Fruit fly (Drosophila melanogaster): ENCODE results near the gene CG4267.

dm6 chr2L:2193357-2193780 lies 48.8 kb upstream of the CG4267 start:
- TF ChIP-seq CG33017 (tag; optimal IDR thresholded peaks at IDR 0.05) = peak; percentile 16
- TF ChIP-seq CG12768 (GFP tag; optimal IDR thresholded peaks at IDR 0.05) = peak; percentile 47
- TF ChIP-seq CG7045 (GFP tag; optimal IDR thresholded peaks at IDR 0.05) = peak; percentile 29
- no peak for TF ChIP-seq CG5204 (GFP tag; optimal IDR thresholded peaks at IDR 0.05)
- peak; percentile 83 for TF ChIP-seq Hr96 (GFP tag; optimal IDR thresholded peaks at IDR 0.05)
- peak; percentile 92 for TF ChIP-seq tj (GFP tag; optimal IDR thresholded peaks at IDR 0.05)
